Worm (Caenorhabditis elegans): ENCODE measurements around the gene E02C12.10.

ce11 chrV:9332611-9333315 is 45.4 kb downstream of the E02C12.10 start:
- TF ChIP-seq nhr-12 (tag; optimal IDR thresholded peaks at IDR 0.05) (no peak), lin-13 (tag; optimal IDR thresholded peaks at IDR 0.05) (no peak), elt-1 (tag; optimal IDR thresholded peaks at IDR 0.05; ENCODE audit: borderline replicate concordance, insufficient read depth) (no peak), unc-62 (GFP tag; optimal IDR thresholded peaks at IDR 0.05) (no peak)

All from whole organism, mixed stage, embryonic.